Worm (Caenorhabditis elegans) whole organism, L4 larva: ENCODE data around the gene F22F1.2.
A peak's percentile ranks its signal among the peaks of the same experiment; 100 is the strongest.

Source experiments
- R02D3.7 ChIP-seq: fragments of 150-350 bp; sonication (generic microtip); optimal IDR thresholded peaks from 3 replicates; lab custom pipeline; 2014; ENCODE audit warnings: missing biosample characterization, missing genetic modification characterization
- aha-1 ChIP-seq: fragments of 150-350 bp; peaks from one replicate; lab custom pipeline; 2014; ENCODE audit warnings: missing biosample characterization, missing genetic modification characterization
- aly-2 ChIP-seq: sonication (generic microtip); optimal IDR thresholded peaks from 2 replicates; lab custom pipeline; 2018; ENCODE audit warnings: missing biosample characterization, missing genetic modification characterization
- ceh-20 ChIP-seq: fragments of 200-800 bp; sonication (Bioruptor generic); IDR thresholded peaks from 2 replicates; pipeline ENCODE4 v1.3.6; 2022; ENCODE audit warnings: missing genetic modification reagents, missing genetic modification characterization, missing compliant biosample characterization
- ceh-28 ChIP-seq: fragments of 150-350 bp; optimal IDR thresholded peaks from 2 replicates; lab custom pipeline; 2014; ENCODE audit warnings: missing biosample characterization, missing genetic modification reagents, missing genetic modification characterization
- ceh-82 ChIP-seq: sonication (generic microtip); optimal IDR thresholded peaks from 2 replicates; lab custom pipeline; 2017; ENCODE audit warnings: missing biosample characterization, missing genetic modification characterization
- daf-8 ChIP-seq: fragments of 200-800 bp; sonication (Bioruptor generic); IDR thresholded peaks from 2 replicates; pipeline ENCODE4 v1.3.6; 2022; ENCODE audit warnings: missing genetic modification characterization, missing compliant biosample characterization
- dmd-6 ChIP-seq: fragments of 200-800 bp; sonication (Bioruptor generic); IDR thresholded peaks from 2 replicates; pipeline ENCODE4 v1.3.6; 2022; ENCODE audit warnings: missing genetic modification reagents, missing genetic modification characterization, missing compliant biosample characterization
- dmd-8 ChIP-seq: fragments of 200-800 bp; sonication (Bioruptor generic); IDR thresholded peaks from 2 replicates; pipeline ENCODE4 v1.3.6; 2022; ENCODE audit warnings: missing genetic modification characterization, missing compliant biosample characterization
- duxl-1 ChIP-seq: sonication (generic microtip); optimal IDR thresholded peaks from 2 replicates; lab custom pipeline; 2016; ENCODE audit warnings: mild to moderate bottlenecking, missing genetic modification characterization, moderate library complexity, missing compliant biosample characterization; ENCODE audit not compliant: poor library complexity
- egl-27 ChIP-seq: sonication (generic microtip); optimal IDR thresholded peaks from 3 replicates; lab custom pipeline; 2017; ENCODE audit warnings: missing biosample characterization, missing genetic modification reagents, missing genetic modification characterization
- egl-43 ChIP-seq: fragments of 200-800 bp; sonication (Bioruptor generic); IDR thresholded peaks from 2 replicates; pipeline ENCODE4 v1.3.6; 2022; ENCODE audit warnings: missing genetic modification reagents, missing genetic modification characterization, missing compliant biosample characterization
- gei-8 ChIP-seq: fragments of 200-800 bp; sonication (Bioruptor generic); optimal IDR thresholded peaks from 2 replicates; lab custom pipeline; 2018; ENCODE audit warnings: mild to moderate bottlenecking, missing genetic modification characterization, missing compliant biosample characterization
- hlh-30 ChIP-seq: sonication (generic microtip); optimal IDR thresholded peaks from 2 replicates; lab custom pipeline; 2017; ENCODE audit warnings: antibody characterized with exemption, mild to moderate bottlenecking, missing genetic modification characterization, missing compliant biosample characterization; ENCODE audit not compliant: insufficient read depth
- lin-38 ChIP-seq: fragments of 200-800 bp; sonication (Bioruptor generic); IDR thresholded peaks from 2 replicates; pipeline ENCODE4 v1.3.6; 2022; ENCODE audit warnings: missing genetic modification reagents, missing genetic modification characterization, missing compliant biosample characterization
- nhr-102 ChIP-seq: sonication (generic microtip); optimal IDR thresholded peaks from 2 replicates; lab custom pipeline; 2016; ENCODE audit warnings: mild to moderate bottlenecking, missing genetic modification characterization, moderate library complexity, missing compliant biosample characterization
- nhr-42 ChIP-seq: fragments of 200-800 bp; sonication (Bioruptor generic); IDR thresholded peaks from 2 replicates; pipeline ENCODE4 v1.3.6; 2022; ENCODE audit warnings: missing genetic modification characterization, missing compliant biosample characterization
- nhr-76 ChIP-seq: fragments of 150-350 bp; optimal IDR thresholded peaks from 2 replicates; lab custom pipeline; 2014; ENCODE audit warnings: missing biosample characterization, missing genetic modification characterization
- saeg-2 ChIP-seq: fragments of 200-800 bp; sonication (Bioruptor generic); IDR thresholded peaks from 2 replicates; pipeline ENCODE4 v1.3.6; 2022; ENCODE audit warnings: missing genetic modification reagents, missing genetic modification characterization, missing compliant biosample characterization
- skn-1 ChIP-seq: fragments of 150-350 bp; optimal IDR thresholded peaks from 2 replicates; lab custom pipeline; 2014; ENCODE audit warnings: missing biosample characterization, missing genetic modification characterization
- snpc-1.2 ChIP-seq: fragments of 200-800 bp; sonication (Bioruptor generic); IDR thresholded peaks from 2 replicates; pipeline ENCODE4 v1.3.6; 2022; ENCODE audit warnings: missing genetic modification reagents, missing genetic modification characterization, missing compliant biosample characterization
- unc-130 ChIP-seq: sonication (generic microtip); optimal IDR thresholded peaks from 2 replicates; lab custom pipeline; 2016; ENCODE audit warnings: missing genetic modification reagents, missing genetic modification characterization, missing compliant biosample characterization
- unc-62 ChIP-seq, 3 experiments: fragments of 150-350 bp in 1 of 3; sonication (generic microtip); optimal IDR thresholded peaks in 2 of 3; peaks in 1 of 3; 1 replicate in 1 of 3; 2 replicates in 2 of 3; lab custom pipeline; 2014 to 2017; ENCODE audit warnings: missing biosample characterization in 3 of 3, missing genetic modification characterization in 3 of 3, missing genetic modification reagents in 3 of 3, missing genotype in 1 of 3
- vab-7 ChIP-seq: fragments of 200-800 bp; sonication (Bioruptor generic); IDR thresholded peaks from 2 replicates; pipeline ENCODE4 v1.3.6; 2022; ENCODE audit warnings: missing genetic modification reagents, missing genetic modification characterization, missing compliant biosample characterization
- zip-11 ChIP-seq: fragments of 200-800 bp; sonication (Bioruptor generic); IDR thresholded peaks from 2 replicates; pipeline ENCODE4 v1.3.6; 2022; ENCODE audit warnings: missing genetic modification characterization, missing compliant biosample characterization
- ztf-11 ChIP-seq: fragments of 150-350 bp; optimal IDR thresholded peaks from 2 replicates; lab custom pipeline; 2014; ENCODE audit warnings: missing biosample characterization, missing genetic modification characterization
- ztf-7 ChIP-seq: fragments of 150-350 bp; optimal IDR thresholded peaks from 2 replicates; lab custom pipeline; 2014; ENCODE audit warnings: missing biosample characterization, missing genetic modification characterization

Gene F22F1.2

ce11 chrX:8136276-8136891, 14.1 kb downstream of the F22F1.2 start, which contains the start of gene C02B8.6 (continued):
- TF ChIP-seq R02D3.7 (tag; lab: Kevin White, UChicago) = no peak
- TF ChIP-seq zip-11 (GFP tag; lab: Robert Waterston, UW) = no peak
- no peak for TF ChIP-seq ceh-28
- no peak for TF ChIP-seq ceh-82 (tag; lab: Kevin White, UChicago)
- no peak for TF ChIP-seq unc-130 (GFP tag; lab: Kevin White, UChicago)
- no peak for TF ChIP-seq hlh-30 (tag; lab: Kevin White, UChicago)
- TF ChIP-seq aha-1 (tag; lab: Kevin White, UChicago) = peak; percentile 67
- TF ChIP-seq nhr-76 (tag; lab: Kevin White, UChicago) = no peak
- no peak for TF ChIP-seq ceh-20 (GFP tag; lab: Robert Waterston, UW)
- TF ChIP-seq saeg-2 = no peak
- no peak for TF ChIP-seq nhr-102 (tag; lab: Kevin White, UChicago)
- TF ChIP-seq egl-27 (tag; lab: Kevin White, UChicago) = no peak
- no peak for TF ChIP-seq vab-7
- no peak for TF ChIP-seq gei-8 (GFP tag; lab: Kevin White, UChicago)
- TF ChIP-seq duxl-1 (tag; lab: Kevin White, UChicago) = peak; percentile 11
- peak; percentile 55 for TF ChIP-seq dmd-6 (GFP tag; lab: Robert Waterston, UW)

ce11 chrX:8129543-8129942, 21.0 kb downstream of the F22F1.2 start, which contains the start of gene frpr-1:
frpr-1 (minus strand) TSS chrX:8129643.
- no peak for TF ChIP-seq dmd-8 (GFP tag; lab: Robert Waterston, UW)
- no peak for TF ChIP-seq egl-43 (GFP tag; lab: Robert Waterston, UW)
- peak in 1 of 2 experiments; percentile 38 for TF ChIP-seq unc-62 (GFP tag; optimal IDR thresholded peaks at IDR 0.05 in 1 of 2; lab: Kevin White, UChicago)
- TF ChIP-seq unc-62 (tag; optimal IDR thresholded peaks at IDR 0.05; lab: Kevin White, UChicago) = no peak

ce11 chrX:8123194-8123593, 27.3 kb downstream of the F22F1.2 start, which contains the start of gene C02B8.12:
C02B8.12 (minus strand) TSS chrX:8123368.
- TF ChIP-seq ztf-7 (tag; lab: Kevin White, UChicago) (no peak), aha-1 (tag; lab: Kevin White, UChicago) (peak; percentile 92)
- TF ChIP-seq, all 104 proteins: peak for 1

- TF ChIP-seq snpc-1.2 (GFP tag; lab: Robert Waterston, UW) (no peak), unc-62 (GFP tag; optimal IDR thresholded peaks at IDR 0.05 in 1 of 2; lab: Kevin White, UChicago) (peak in 1 of 2 experiments; percentile 94), unc-62 (tag; optimal IDR thresholded peaks at IDR 0.05; lab: Kevin White, UChicago) (no peak)
These were observed 30.2 kb downstream of the F22F1.2 start for ce11 chrX:8120281-8120680.

- TF ChIP-seq skn-1 (tag; lab: Kevin White, UChicago) (no peak), unc-62 (GFP tag; optimal IDR thresholded peaks at IDR 0.05 in 1 of 2; lab: Kevin White, UChicago) (peak in 1 of 2 experiments; percentile 34), unc-62 (tag; optimal IDR thresholded peaks at IDR 0.05; lab: Kevin White, UChicago) (no peak)
These were observed 32.6 kb downstream of the F22F1.2 start for ce11 chrX:8117827-8118317.

- no peak for TF ChIP-seq ztf-11 (tag; lab: Kevin White, UChicago)
- no peak for TF ChIP-seq aly-2 (tag; lab: Kevin White, UChicago)
- no peak for TF ChIP-seq egl-43 (GFP tag; lab: Robert Waterston, UW)
- no peak for TF ChIP-seq aha-1 (tag; lab: Kevin White, UChicago)
- no peak for TF ChIP-seq nhr-42 (GFP tag; lab: Robert Waterston, UW)
- TF ChIP-seq unc-130 (GFP tag; lab: Kevin White, UChicago) = no peak
These were observed 34.4 kb downstream of the F22F1.2 start, which contains the start of gene hlh-8 for ce11 chrX:8116157-8116556. hlh-8 (plus strand) TSS chrX:8116457.

ce11 chrX:8110193-8110592, 40.3 kb downstream of the F22F1.2 start, which contains the start of gene K07E3.1:
K07E3.1 (plus strand) TSS chrX:8110439.
- TF ChIP-seq lin-38 (GFP tag; lab: Robert Waterston, UW) (no peak), daf-8 (GFP tag; lab: Robert Waterston, UW) (no peak), aha-1 (tag; lab: Kevin White, UChicago) (peak; percentile 57), ztf-7 (tag; lab: Kevin White, UChicago) (no peak)
